Fruit fly (Drosophila melanogaster) whole organism, adult: ENCODE measurements around the gene Ssadh.

ENCODE experiments used
- CG11617 ChIP-seq: fragments of 200-800 bp; sonication (Bioruptor generic); optimal IDR thresholded peaks from 2 replicates; lab custom pipeline; 2017; ENCODE audit warnings: mild to moderate bottlenecking, missing biosample characterization, missing genetic modification reagents, missing genetic modification characterization
- CG12768 ChIP-seq: fragments of 200-800 bp; sonication (Bioruptor generic); optimal IDR thresholded peaks from 2 replicates; lab custom pipeline; 2017; ENCODE audit warnings: missing biosample characterization, missing genetic modification characterization, mild to moderate bottlenecking, moderate library complexity, missing genetic modification reagents
- CG14711 ChIP-seq: fragments of 200-800 bp; sonication (Bioruptor generic); optimal IDR thresholded peaks from 2 replicates; lab custom pipeline; 2018; ENCODE audit warnings: missing biosample characterization, mild to moderate bottlenecking, missing genetic modification characterization, moderate library complexity
- CG1620 ChIP-seq: fragments of 200-800 bp; sonication (Bioruptor generic); optimal IDR thresholded peaks from 2 replicates; lab custom pipeline; 2016; ENCODE audit warnings: missing biosample characterization, missing genetic modification characterization
- CG33017 ChIP-seq: fragments of 200-800 bp; sonication (Bioruptor generic); optimal IDR thresholded peaks from 2 replicates; lab custom pipeline; 2018; ENCODE audit warnings: missing biosample characterization, mild to moderate bottlenecking, missing genetic modification characterization, moderate library complexity
- CG5204 ChIP-seq: fragments of 200-800 bp; sonication (Bioruptor generic); optimal IDR thresholded peaks from 2 replicates; lab custom pipeline; 2016; ENCODE audit warnings: missing biosample characterization, missing genetic modification characterization
- CG7045 ChIP-seq: fragments of 200-800 bp; sonication (Bioruptor generic); optimal IDR thresholded peaks from 2 replicates; lab custom pipeline; 2017; ENCODE audit warnings: missing biosample characterization, mild to moderate bottlenecking, missing genetic modification characterization
- CG7101 ChIP-seq: fragments of 200-800 bp; sonication (Bioruptor generic); optimal IDR thresholded peaks from 2 replicates; lab custom pipeline; 2018; ENCODE audit warnings: missing biosample characterization, mild to moderate bottlenecking, missing genetic modification characterization, moderate library complexity
- Clk ChIP-seq: fragments of 200-800 bp; sonication (Bioruptor generic); optimal IDR thresholded peaks from 2 replicates; lab custom pipeline; 2017; ENCODE audit warnings: missing biosample characterization, missing genetic modification characterization
- Crg-1 ChIP-seq: fragments of 200-800 bp; sonication (Bioruptor generic); optimal IDR thresholded peaks from 2 replicates; lab custom pipeline; 2016; ENCODE audit warnings: missing biosample characterization, missing genetic modification characterization
- Hr96 ChIP-seq: fragments of 200-800 bp; sonication (Bioruptor generic); optimal IDR thresholded peaks from 2 replicates; lab custom pipeline; 2016; ENCODE audit warnings: missing biosample characterization, missing genetic modification characterization
- Mnt ChIP-seq: fragments of 200-800 bp; sonication (Bioruptor generic); optimal IDR thresholded peaks from 2 replicates; lab custom pipeline; 2016; ENCODE audit warnings: missing biosample characterization, mild to moderate bottlenecking, missing genetic modification characterization
- bab1 ChIP-seq: fragments of 200-800 bp; sonication (Bioruptor generic); optimal IDR thresholded peaks from 3 replicates; lab custom pipeline; 2019; ENCODE audit warnings: missing biosample characterization, mild to moderate bottlenecking, missing genetic modification characterization, moderate library complexity
- cic ChIP-seq: fragments of 200-800 bp; sonication (Bioruptor generic); optimal IDR thresholded peaks from 2 replicates; lab custom pipeline; 2017; ENCODE audit warnings: missing biosample characterization, mild to moderate bottlenecking, missing genetic modification characterization, moderate library complexity
- cnc ChIP-seq, 2 experiments: fragments of >200 bp; optimal IDR thresholded peaks; 2 replicates each; lab custom pipeline; 2017
- kay ChIP-seq: fragments of 200-800 bp; sonication (Bioruptor generic); peaks from one replicate; lab custom pipeline; 2016; ENCODE audit warnings: missing biosample characterization, missing genetic modification characterization, borderline replicate concordance
- ovo ChIP-seq: fragments of 200-800 bp; sonication (Bioruptor generic); optimal IDR thresholded peaks from 2 replicates; lab custom pipeline; 2016; ENCODE audit warnings: missing biosample characterization, missing genetic modification characterization
- pad ChIP-seq: fragments of 200-800 bp; sonication (Bioruptor generic); optimal IDR thresholded peaks from 3 replicates; lab custom pipeline; 2017; ENCODE audit warnings: missing biosample characterization, missing genetic modification characterization, mild to moderate bottlenecking, moderate library complexity, missing genetic modification reagents
- tj ChIP-seq: fragments of 200-800 bp; sonication (Bioruptor generic); optimal IDR thresholded peaks from 3 replicates; lab custom pipeline; 2017; ENCODE audit warnings: missing biosample characterization, mild to moderate bottlenecking, missing genetic modification characterization, moderate library complexity
- toe ChIP-seq: fragments of 200-800 bp; sonication (Bioruptor generic); optimal IDR thresholded peaks from 2 replicates; lab custom pipeline; 2016; ENCODE audit warnings: missing biosample characterization, missing genetic modification characterization

Ssadh gene

DNA sequence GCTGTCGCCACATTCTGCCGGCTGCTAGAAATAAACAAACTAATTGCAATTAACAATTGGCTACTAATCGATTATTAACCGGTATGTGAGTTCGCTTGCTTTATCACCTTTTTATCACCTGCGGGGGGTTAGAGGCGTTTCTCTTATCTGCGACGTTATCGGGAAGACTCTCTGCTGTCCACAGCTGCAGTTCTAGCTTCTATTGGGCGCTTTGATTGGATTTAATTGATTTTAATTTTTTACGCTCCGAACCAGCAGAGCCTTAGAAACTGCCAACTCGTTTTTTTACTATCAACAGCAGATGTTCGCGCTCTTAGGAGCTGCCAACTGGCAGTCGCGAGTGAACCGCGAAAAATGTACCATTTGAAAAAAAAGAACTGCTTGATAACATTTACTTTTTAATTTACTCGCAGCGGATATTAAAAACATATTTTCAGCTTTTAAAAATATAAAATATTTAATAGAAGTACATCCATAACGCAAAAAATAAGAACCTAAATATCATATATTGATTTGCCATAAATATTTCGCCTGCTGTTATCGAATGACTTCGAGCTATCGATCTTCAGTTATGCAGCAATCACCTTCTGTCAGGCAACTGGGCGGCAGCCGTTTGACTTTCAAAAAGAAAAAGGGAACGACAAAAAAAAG lies at the start of gene Ssadh:
TSS of gene Ssadh (minus strand) at position 300 of the 651 bp plus-strand sequence.
- TF ChIP-seq CG14711 (tag; lab: Kevin White, UChicago) (no peak), CG33017 (no peak), Crg-1 (GFP tag; lab: Kevin White, UChicago) (no peak), cnc (optimal IDR thresholded peaks at IDR 0.05; lab: Kevin White, UChicago) (no peak), CG7045 (no peak), cic (peak; percentile 43), tj (no peak), CG5204 (no peak), Hr96 (no peak), CG11617 (GFP tag; lab: Kevin White, UChicago) (no peak), kay (GFP tag; lab: Kevin White, UChicago) (no peak), Mnt (peak; percentile 10), bab1 (GFP tag; lab: Kevin White, UChicago) (peak; percentile 26), ovo (GFP tag; lab: Kevin White, UChicago) (no peak), CG12768 (GFP tag; lab: Kevin White, UChicago) (no peak), toe (GFP tag; lab: Kevin White, UChicago) (peak; percentile 43)

DNA sequence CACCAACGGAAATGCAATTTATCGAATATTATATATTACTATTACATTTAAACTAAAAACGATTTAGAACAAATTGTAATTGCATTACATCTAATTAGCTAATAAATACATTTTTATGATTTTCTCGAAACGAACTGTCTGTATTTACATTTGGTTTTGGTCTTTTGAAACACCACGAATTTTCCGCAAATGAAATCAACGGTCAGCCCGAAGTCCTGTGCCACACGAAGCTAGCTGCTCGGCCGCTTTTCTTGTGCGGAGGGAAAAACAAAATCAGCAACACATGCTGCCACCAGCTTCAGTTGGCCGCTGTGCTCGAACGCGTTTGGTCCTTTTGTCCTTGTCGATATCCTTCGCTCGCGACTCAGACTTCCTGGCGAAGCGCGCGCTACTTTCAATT lies 38.8 kb upstream of the Ssadh start, which contains the start of gene Lgr3:
TSS of gene Lgr3 (plus strand) at position 301 of the 400 bp plus-strand sequence.
- TF ChIP-seq ovo (GFP tag; lab: Kevin White, UChicago) = no peak
- no peak for TF ChIP-seq tj

DNA sequence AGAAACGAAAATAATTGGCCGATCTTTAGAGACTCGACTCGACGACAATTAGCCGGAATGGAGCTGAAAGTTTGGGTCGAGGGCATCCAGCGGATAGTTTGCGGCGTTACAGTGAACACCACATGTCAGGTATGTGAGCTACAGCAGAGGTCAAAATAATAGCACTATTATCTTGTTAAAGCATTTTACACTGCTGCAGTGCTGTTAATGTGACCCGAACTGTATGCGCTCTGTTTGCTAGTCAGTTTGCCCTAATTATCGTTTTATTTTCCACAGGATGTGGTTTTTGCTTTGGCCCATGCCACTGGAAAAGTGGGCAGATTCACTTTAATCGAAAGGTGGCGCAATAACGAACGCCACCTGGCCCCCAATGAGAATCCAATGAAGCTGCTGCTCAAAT lies 35.6 kb upstream of the Ssadh start:
- no peak for TF ChIP-seq Hr96
- TF ChIP-seq tj = no peak
- no peak for TF ChIP-seq cic
- no peak for TF ChIP-seq CG7101
- no peak for TF ChIP-seq ovo (GFP tag; lab: Kevin White, UChicago)
- TF ChIP-seq CG14711 (tag; lab: Kevin White, UChicago) = no peak
- no peak for TF ChIP-seq kay (GFP tag; lab: Kevin White, UChicago)
- TF ChIP-seq CG7045 = no peak
- TF ChIP-seq CG11617 (GFP tag; lab: Kevin White, UChicago) = no peak
- no peak for TF ChIP-seq Clk (GFP tag; lab: Kevin White, UChicago)
- no peak for TF ChIP-seq Mnt
- TF ChIP-seq bab1 (GFP tag; lab: Kevin White, UChicago) = no peak
- no peak for TF ChIP-seq CG5204
- TF ChIP-seq cnc (optimal IDR thresholded peaks at IDR 0.05; lab: Kevin White, UChicago) = no peak
- TF ChIP-seq pad (GFP tag; lab: Kevin White, UChicago) = no peak
- TF ChIP-seq Crg-1 (GFP tag; lab: Kevin White, UChicago) = no peak
- no peak for TF ChIP-seq CG12768 (GFP tag; lab: Kevin White, UChicago)
- TF ChIP-seq toe (GFP tag; lab: Kevin White, UChicago) = no peak
- no peak for TF ChIP-seq CG1620 (GFP tag; lab: Kevin White, UChicago)
- TF ChIP-seq CG33017 = no peak

DNA sequence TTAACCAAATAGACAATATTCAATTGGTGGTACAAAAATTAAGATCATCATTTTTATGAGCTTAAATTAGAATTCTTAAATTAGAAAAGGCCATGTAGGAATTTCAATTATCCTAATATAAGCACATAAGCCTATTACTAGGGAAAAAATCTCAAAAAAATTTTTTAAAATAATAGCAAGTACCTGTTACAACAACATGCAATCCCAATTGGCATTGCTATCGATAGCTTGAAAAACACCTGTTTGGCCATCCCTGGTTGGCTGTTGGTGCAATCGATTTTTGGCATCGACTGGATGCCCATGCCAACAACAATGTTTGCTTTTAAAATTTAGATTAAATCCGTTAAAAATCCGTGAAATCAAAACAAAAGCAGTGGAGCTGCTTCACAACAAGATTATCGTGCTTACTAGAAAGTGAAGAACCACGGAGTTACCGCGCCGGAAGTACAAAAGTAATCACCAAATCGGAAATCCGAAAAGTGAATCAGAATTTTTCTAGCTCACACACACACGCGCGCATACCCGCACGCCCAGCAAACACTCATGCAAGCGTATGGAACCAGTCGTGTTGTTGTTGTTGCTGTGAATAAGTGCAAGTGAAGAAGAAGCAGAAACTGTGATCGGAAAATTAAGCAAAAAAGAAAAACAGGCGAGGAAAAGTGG lies 34.9 kb upstream of the Ssadh start, which contains the start of gene RASSF8:
TSS of gene RASSF8 (plus strand) at position 265 of the 663 bp plus-strand sequence.
- TF ChIP-seq Mnt (peak; percentile 42), Hr96 (peak; percentile 49), CG7045 (peak; percentile 12), CG12768 (GFP tag; lab: Kevin White, UChicago) (no peak), CG11617 (GFP tag; lab: Kevin White, UChicago) (no peak), CG1620 (GFP tag; lab: Kevin White, UChicago) (peak; percentile 29), CG7101 (no peak), bab1 (GFP tag; lab: Kevin White, UChicago) (peak; percentile 54), Clk (GFP tag; lab: Kevin White, UChicago) (no peak), CG14711 (tag; lab: Kevin White, UChicago) (no peak), cnc (optimal IDR thresholded peaks at IDR 0.05; lab: Kevin White, UChicago) (no peak), CG5204 (peak; percentile 74), pad (GFP tag; lab: Kevin White, UChicago) (no peak), toe (GFP tag; lab: Kevin White, UChicago) (peak; percentile 69), CG33017 (no peak)

DNA sequence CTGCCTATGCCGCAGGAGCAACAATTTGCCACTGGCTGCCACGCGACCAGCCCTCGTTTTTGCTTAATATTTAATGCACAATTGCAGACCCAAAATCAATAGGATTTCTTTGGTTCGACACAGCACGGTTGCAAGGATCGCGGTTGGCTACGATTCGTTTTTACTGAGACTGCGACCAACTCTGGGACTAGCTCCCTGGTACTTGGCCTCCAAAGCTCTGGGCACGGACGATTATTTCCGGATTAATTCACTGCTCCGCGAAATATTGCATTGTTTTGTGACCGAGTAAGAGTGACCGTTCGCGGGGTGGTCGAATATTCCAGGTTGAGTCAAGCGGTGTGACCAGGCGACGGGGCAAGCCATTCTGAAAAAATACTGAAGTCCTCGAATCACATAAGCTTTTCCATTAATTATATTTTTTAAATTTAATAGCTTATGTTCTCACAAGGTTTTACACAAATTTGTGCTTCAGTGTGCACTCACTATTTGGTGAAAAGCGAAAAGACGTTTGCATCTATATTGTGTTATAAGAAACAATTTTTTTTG lies 34.3 kb upstream of the Ssadh start, which contains the start of gene Tnks:
TSS of gene Tnks (minus strand) at position 302 of the 546 bp plus-strand sequence.
- TF ChIP-seq cic = no peak
- TF ChIP-seq CG14711 (tag; lab: Kevin White, UChicago) = no peak
- no peak for TF ChIP-seq CG7045
- TF ChIP-seq tj = no peak
- no peak for TF ChIP-seq Crg-1 (GFP tag; lab: Kevin White, UChicago)
- no peak for TF ChIP-seq CG12768 (GFP tag; lab: Kevin White, UChicago)
- TF ChIP-seq Mnt = no peak
- peak; percentile 4 for TF ChIP-seq CG11617 (GFP tag; lab: Kevin White, UChicago)
- TF ChIP-seq CG1620 (GFP tag; lab: Kevin White, UChicago) = no peak
- no peak for TF ChIP-seq CG5204
- TF ChIP-seq cnc (optimal IDR thresholded peaks at IDR 0.05; lab: Kevin White, UChicago) = no peak
- no peak for TF ChIP-seq bab1 (GFP tag; lab: Kevin White, UChicago)
- no peak for TF ChIP-seq pad (GFP tag; lab: Kevin White, UChicago)
- no peak for TF ChIP-seq CG7101
- TF ChIP-seq Hr96 = no peak
- no peak for TF ChIP-seq CG33017
- peak; percentile 24 for TF ChIP-seq ovo (GFP tag; lab: Kevin White, UChicago)
- no peak for TF ChIP-seq toe (GFP tag; lab: Kevin White, UChicago)
